Fruit fly (Drosophila melanogaster): Measurements from ENCODE around the gene Syx13.

DNA sequence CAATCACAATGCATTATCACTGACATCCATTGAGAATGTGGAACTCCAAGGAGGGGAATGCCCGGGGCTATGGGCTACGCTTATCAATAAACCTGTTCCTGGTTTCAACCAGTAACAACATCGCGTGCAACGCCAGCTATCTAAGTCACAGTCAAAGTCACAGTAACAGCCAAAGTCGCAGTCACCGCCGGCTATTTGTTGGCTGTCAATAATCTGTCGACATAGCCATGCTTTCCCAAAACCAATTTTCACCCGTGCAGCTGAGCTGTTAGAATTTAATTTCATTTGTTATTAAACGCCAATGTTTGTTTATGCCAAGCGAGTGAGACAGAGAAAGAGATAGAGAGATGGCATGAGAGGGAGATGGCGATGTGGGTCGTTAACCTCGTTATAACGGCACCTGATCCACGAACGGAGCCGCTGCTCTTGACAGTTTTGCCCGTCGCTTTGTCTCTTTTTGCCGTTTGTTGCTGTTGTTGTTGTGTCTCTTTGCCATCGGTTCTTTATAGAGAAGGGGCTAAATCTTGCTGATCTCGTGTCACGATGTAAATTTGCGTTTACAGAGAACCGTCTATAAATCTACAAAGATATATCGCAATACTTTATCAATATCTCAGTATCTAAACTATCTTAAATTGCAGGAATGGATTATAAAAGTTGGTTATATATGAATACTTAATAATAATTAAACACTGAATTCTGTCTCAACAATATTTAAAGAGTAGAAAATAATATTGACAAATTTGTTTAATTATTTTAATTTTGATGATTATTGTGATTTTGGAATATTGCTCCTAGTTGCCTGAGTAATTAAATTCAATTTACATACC lies 11.9 kb upstream of the Syx13 start:
- TF ChIP-seq CTCF (optimal IDR thresholded peaks at IDR 0.05) (no peak), CG8478 (optimal IDR thresholded peaks at IDR 0.05) (no peak)

Measured in S2 (cell line).